Worm (Caenorhabditis elegans) whole organism, young adult: Measurements from ENCODE around the gene garr-1.

Experiments used
- Y79H2A.3 ChIP-seq: fragments of 200-800 bp; sonication (Bioruptor generic); conservative IDR thresholded peaks from 2 replicates; pipeline ENCODE4 v1.3.6; 2022; ENCODE audit warnings: missing genetic modification reagents, missing genetic modification characterization, missing compliant biosample characterization
- akir-1 ChIP-seq: fragments of 200-800 bp; sonication (Bioruptor generic); optimal IDR thresholded peaks from 2 replicates; lab custom pipeline; 2018; ENCODE audit warnings: mild to moderate bottlenecking, missing genetic modification characterization, moderate library complexity, missing compliant biosample characterization
- attf-6 ChIP-seq: fragments of 200-800 bp; sonication (Bioruptor generic); IDR thresholded peaks from 2 replicates; pipeline ENCODE4 v1.3.6; 2022; ENCODE audit warnings: missing genetic modification reagents, missing genetic modification characterization, missing compliant biosample characterization
- ceh-91 ChIP-seq: fragments of 200-800 bp; sonication (Bioruptor generic); IDR thresholded peaks from 2 replicates; pipeline ENCODE4 v1.3.6; 2022; ENCODE audit warnings: missing genetic modification reagents, missing genetic modification characterization, missing compliant biosample characterization
- chd-7 ChIP-seq: sonication (generic microtip); optimal IDR thresholded peaks from 2 replicates; lab custom pipeline; 2016; ENCODE audit warnings: mild to moderate bottlenecking, missing genetic modification characterization, moderate library complexity, missing compliant biosample characterization
- dox-1 ChIP-seq: fragments of 200-800 bp; sonication (Bioruptor generic); IDR thresholded peaks from 2 replicates; pipeline ENCODE4 v1.3.6; 2022; ENCODE audit warnings: missing genetic modification reagents, missing genetic modification characterization, missing compliant biosample characterization
- egl-18 ChIP-seq: fragments of 200-800 bp; sonication (Bioruptor generic); IDR thresholded peaks from 2 replicates; pipeline ENCODE4 v1.3.6; 2022; ENCODE audit warnings: missing genetic modification reagents, missing genetic modification characterization, missing compliant biosample characterization
- lin-35 ChIP-seq, 3 experiments: fragments of 150-350 bp in 2 of 3; sonication (generic microtip) in 1 of 3; optimal IDR thresholded peaks; 2 replicates each; lab custom pipeline; 2014 to 2018; ENCODE audit warnings: missing biosample characterization in 3 of 3, missing genetic modification characterization in 3 of 3, missing genetic modification reagents in 3 of 3
- nhr-80 ChIP-seq: sonication (generic microtip); optimal IDR thresholded peaks from 2 replicates; lab custom pipeline; 2016; ENCODE audit warnings: missing genetic modification characterization, missing compliant biosample characterization
- pha-4 ChIP-seq: fragments of 150-350 bp; sonication (generic microtip); optimal IDR thresholded peaks from 2 replicates; lab custom pipeline; 2014; ENCODE audit warnings: missing biosample characterization, missing genetic modification reagents, missing genetic modification characterization
- sdz-38 ChIP-seq: sonication (generic microtip); optimal IDR thresholded peaks from 2 replicates; lab custom pipeline; 2016; ENCODE audit warnings: missing genotype, missing genetic modification characterization, missing compliant biosample characterization
- unc-130 ChIP-seq: sonication (generic microtip); optimal IDR thresholded peaks from 2 replicates; lab custom pipeline; 2016; ENCODE audit warnings: missing genetic modification reagents, missing genetic modification characterization, missing compliant biosample characterization
- zim-3 ChIP-seq: sonication (generic microtip); optimal IDR thresholded peaks from 2 replicates; lab custom pipeline; 2017; ENCODE audit warnings: mild to moderate bottlenecking, missing genetic modification characterization, moderate library complexity, missing compliant biosample characterization

- no peak for TF ChIP-seq ceh-91 (GFP tag; lab: Robert Waterston, UW)
- TF ChIP-seq unc-130 (GFP tag; lab: Kevin White, UChicago) = no peak
- no peak for TF ChIP-seq zim-3 (tag; lab: Kevin White, UChicago)
- TF ChIP-seq attf-6 (GFP tag; lab: Robert Waterston, UW) = no peak
- no peak for TF ChIP-seq dox-1
- no peak for TF ChIP-seq sdz-38 (tag; lab: Kevin White, UChicago)
- TF ChIP-seq Y79H2A.3 = no peak
- no peak for TF ChIP-seq chd-7 (tag; lab: Kevin White, UChicago)
- no peak for TF ChIP-seq akir-1 (GFP tag; lab: Kevin White, UChicago)
- TF ChIP-seq pha-4 (tag; lab: Kevin White, UChicago) = no peak
- TF ChIP-seq nhr-80 (tag; lab: Kevin White, UChicago) = no peak
- no peak for TF ChIP-seq egl-18 (GFP tag; lab: Robert Waterston, UW)
- no peak for TF ChIP-seq lin-35 (GFP tag; optimal IDR thresholded peaks at IDR 0.05; lab: Kevin White, UChicago)
These were observed at the start of gene garr-1 for ce11 chrIV:425995-426394.
